Fruit fly (Drosophila melanogaster) whole organism, embryonic: ENCODE results near the gene CG34126.

Source experiments
- ATbp ChIP-seq: fragments of 200-800 bp; sonication (Bioruptor generic); optimal IDR thresholded peaks from 2 replicates; lab custom pipeline; 2017; ENCODE audit warnings: missing biosample characterization, mild to moderate bottlenecking, missing genetic modification characterization, missing genetic modification reagents
- Ada2b ChIP-seq: fragments of 200-800 bp; sonication (Bioruptor generic); IDR thresholded peaks from 2 replicates; pipeline ENCODE4 v1.3.6; 2022; ENCODE audit warnings: missing biosample characterization, missing genetic modification characterization
- CG10209 ChIP-seq: fragments of 200-800 bp; sonication (Bioruptor generic); optimal IDR thresholded peaks from 3 replicates; lab custom pipeline; 2017; ENCODE audit warnings: missing biosample characterization, mild to moderate bottlenecking, missing genetic modification characterization, missing genetic modification reagents
- CG11504 ChIP-seq: fragments of 200-800 bp; sonication (Bioruptor generic); optimal IDR thresholded peaks from 3 replicates; lab custom pipeline; 2019; ENCODE audit warnings: missing biosample characterization, mild to moderate bottlenecking, missing genetic modification characterization, moderate library complexity
- CG11695 ChIP-seq: fragments of 200-800 bp; sonication (Bioruptor generic); IDR thresholded peaks from 3 replicates; pipeline ENCODE4 v1.3.6; 2022; ENCODE audit warnings: missing biosample characterization, missing genetic modification characterization
- CG11696 ChIP-seq: fragments of 200-800 bp; sonication (Bioruptor generic); IDR thresholded peaks from 2 replicates; pipeline ENCODE4 v1.3.6; 2022; ENCODE audit warnings: missing biosample characterization, missing genetic modification characterization
- CG14860 ChIP-seq: fragments of 200-800 bp; sonication (Bioruptor generic); IDR thresholded peaks from 3 replicates; pipeline ENCODE4 v1.3.6; 2022; ENCODE audit warnings: missing biosample characterization, missing genetic modification characterization; ENCODE audit not compliant: partially characterized antibody
- CG1603 ChIP-seq: fragments of 200-800 bp; sonication (Bioruptor generic); optimal IDR thresholded peaks from 2 replicates; lab custom pipeline; 2019; ENCODE audit warnings: missing biosample characterization, mild to moderate bottlenecking, missing genetic modification characterization, moderate library complexity
- CG17328 ChIP-seq: fragments of 200-800 bp; sonication (Bioruptor generic); IDR thresholded peaks from 2 replicates; pipeline ENCODE4 v1.3.6; 2022; ENCODE audit warnings: missing biosample characterization, missing genetic modification characterization
- CG18011 ChIP-seq: fragments of 200-800 bp; sonication (Bioruptor generic); optimal IDR thresholded peaks from 2 replicates; lab custom pipeline; 2017; ENCODE audit warnings: missing biosample characterization, missing genetic modification characterization, mild to moderate bottlenecking, moderate library complexity, missing genotype
- CG2120 ChIP-seq: fragments of 200-800 bp; sonication (Bioruptor generic); optimal IDR thresholded peaks from 3 replicates; lab custom pipeline; 2016; ENCODE audit warnings: missing biosample characterization, missing genetic modification characterization
- CG2202 ChIP-seq: fragments of 200-800 bp; sonication (Bioruptor generic); optimal IDR thresholded peaks from 2 replicates; lab custom pipeline; 2018; ENCODE audit warnings: missing biosample characterization, mild to moderate bottlenecking, missing genetic modification characterization
- CG2712 ChIP-seq: fragments of 200-800 bp; optimal IDR thresholded peaks from 3 replicates; lab custom pipeline; 2019; ENCODE audit warnings: missing biosample characterization, mild to moderate bottlenecking, missing genetic modification characterization, moderate library complexity
- CG30020 ChIP-seq: fragments of 200-800 bp; optimal IDR thresholded peaks from 2 replicates; lab custom pipeline; 2019; ENCODE audit warnings: missing biosample characterization, mild to moderate bottlenecking, missing genetic modification characterization, moderate library complexity
- CG31365 ChIP-seq: fragments of 200-800 bp; sonication (Bioruptor generic); optimal IDR thresholded peaks from 2 replicates; lab custom pipeline; 2018; ENCODE audit warnings: missing biosample characterization, mild to moderate bottlenecking, missing genetic modification characterization
- CG3847 ChIP-seq: fragments of 200-800 bp; sonication (Bioruptor generic); IDR thresholded peaks from 2 replicates; pipeline ENCODE4 v1.3.6; 2022; ENCODE audit warnings: missing biosample characterization, missing genetic modification characterization
- CG4404 ChIP-seq: fragments of 200-800 bp; sonication (Bioruptor generic); IDR thresholded peaks from 2 replicates; pipeline ENCODE4 v1.3.6; 2022; ENCODE audit warnings: missing biosample characterization, missing genetic modification characterization
- CG6765 ChIP-seq: fragments of 200-800 bp; sonication (Bioruptor generic); optimal IDR thresholded peaks from 3 replicates; lab custom pipeline; 2017; ENCODE audit warnings: missing biosample characterization, mild to moderate bottlenecking, missing genetic modification characterization
- Dfd ChIP-seq, 2 experiments: fragments of >200 bp; optimal IDR thresholded peaks; 2 replicates each; lab custom pipeline; 2017; ENCODE audit warnings: missing biosample characterization in 2 of 2, missing genetic modification characterization in 2 of 2
- Dip3 ChIP-seq: fragments of 200-800 bp; sonication (Bioruptor generic); optimal IDR thresholded peaks from 3 replicates; lab custom pipeline; 2016; ENCODE audit warnings: missing biosample characterization, missing genetic modification characterization
- Drgx ChIP-seq: fragments of 200-800 bp; sonication (Bioruptor generic); IDR thresholded peaks from 2 replicates; pipeline ENCODE4 v1.3.6; 2022; ENCODE audit warnings: missing biosample characterization, missing genetic modification characterization
- HLH3B ChIP-seq: fragments of 200-800 bp; sonication (Bioruptor generic); IDR thresholded peaks from 2 replicates; pipeline ENCODE4 v1.3.6; 2022; ENCODE audit warnings: missing biosample characterization, missing genetic modification characterization
- HLH4C ChIP-seq: fragments of 200-800 bp; sonication (Bioruptor generic); IDR thresholded peaks from 3 replicates; pipeline ENCODE4 v1.3.6; 2022; ENCODE audit warnings: missing biosample characterization, missing genetic modification characterization; ENCODE audit not compliant: partially characterized antibody
- Hr3 ChIP-seq: fragments of 200-800 bp; sonication (Bioruptor generic); optimal IDR thresholded peaks from 3 replicates; lab custom pipeline; 2016; ENCODE audit warnings: missing biosample characterization, missing genetic modification characterization
- Med ChIP-seq: fragments of 200-800 bp; sonication (Bioruptor generic); peaks from one replicate; lab custom pipeline; 2016; ENCODE audit warnings: missing biosample characterization, missing genetic modification characterization, mild to moderate bottlenecking, inconsistent platforms, moderate library complexity
- Oli ChIP-seq: fragments of 200-800 bp; sonication (Bioruptor generic); optimal IDR thresholded peaks from 2 replicates; lab custom pipeline; 2018; ENCODE audit warnings: missing biosample characterization, mild to moderate bottlenecking, missing genetic modification characterization, moderate library complexity
- Poxn ChIP-seq: fragments of 200-800 bp; sonication (Bioruptor generic); IDR thresholded peaks from 2 replicates; pipeline ENCODE4 v1.3.6; 2022; ENCODE audit warnings: missing biosample characterization, missing genetic modification characterization
- Sox102F ChIP-seq: fragments of 200-800 bp; sonication (Bioruptor generic); optimal IDR thresholded peaks from 2 replicates; lab custom pipeline; 2018; ENCODE audit warnings: missing biosample characterization, mild to moderate bottlenecking, missing genetic modification characterization, moderate library complexity
- ap ChIP-seq: fragments of 200-800 bp; sonication (Bioruptor generic); IDR thresholded peaks from 2 replicates; pipeline ENCODE4 v1.3.6; 2022; ENCODE audit warnings: missing biosample characterization, missing genetic modification characterization
- bcd ChIP-seq: fragments of 200-800 bp; sonication (Bioruptor generic); optimal IDR thresholded peaks from 2 replicates; lab custom pipeline; 2017; ENCODE audit warnings: missing biosample characterization, mild to moderate bottlenecking, missing genetic modification characterization
- bsh ChIP-seq, 2 experiments: fragments of 200-800 bp; sonication (Bioruptor generic); optimal IDR thresholded peaks; 2 replicates each; lab custom pipeline; 2017 to 2018; ENCODE audit warnings: mild to moderate bottlenecking in 2 of 2, missing biosample characterization in 2 of 2, missing genetic modification characterization in 2 of 2, moderate library complexity in 1 of 2
- cas ChIP-seq: fragments of 200-800 bp; sonication (Bioruptor generic); IDR thresholded peaks from 2 replicates; pipeline ENCODE4 v1.3.6; 2022; ENCODE audit warnings: missing biosample characterization, missing genetic modification characterization
- ci ChIP-seq: fragments of 200-800 bp; sonication (Bioruptor generic); IDR thresholded peaks from 3 replicates; pipeline ENCODE4 v1.3.6; 2022; ENCODE audit warnings: missing biosample characterization, missing genetic modification characterization
- cwo ChIP-seq: fragments of 200-800 bp; sonication (Bioruptor generic); optimal IDR thresholded peaks from 3 replicates; lab custom pipeline; 2017; ENCODE audit warnings: missing biosample characterization, missing genetic modification characterization, mild to moderate bottlenecking, moderate library complexity, missing genetic modification reagents
- esg ChIP-seq: fragments of 200-800 bp; sonication (Bioruptor generic); conservative IDR thresholded peaks from 2 replicates; pipeline ENCODE4 v1.3.6; 2022; ENCODE audit warnings: missing biosample characterization, missing genetic modification characterization
- gem ChIP-seq: fragments of 200-800 bp; sonication (Bioruptor generic); optimal IDR thresholded peaks from 2 replicates; lab custom pipeline; 2019; ENCODE audit warnings: missing biosample characterization, mild to moderate bottlenecking, missing genetic modification characterization, moderate library complexity
- grau ChIP-seq: fragments of 200-800 bp; optimal IDR thresholded peaks from 3 replicates; lab custom pipeline; 2019; ENCODE audit warnings: missing biosample characterization, mild to moderate bottlenecking, missing genetic modification characterization, moderate library complexity
- hth ChIP-seq: fragments of >200 bp; optimal IDR thresholded peaks from 2 replicates; lab custom pipeline; 2017; ENCODE audit warnings: inconsistent platforms
- ken ChIP-seq: fragments of 200-800 bp; sonication (Bioruptor generic); IDR thresholded peaks from 3 replicates; pipeline ENCODE4 v1.3.6; 2022; ENCODE audit warnings: missing biosample characterization, missing genetic modification characterization
- lov ChIP-seq, 2 experiments: fragments of 200-800 bp in 1 of 2; fragments of >200 bp in 1 of 2; sonication (Bioruptor generic) in 1 of 2; IDR thresholded peaks in 1 of 2; optimal IDR thresholded peaks in 1 of 2; 2 replicates in 1 of 2; 3 replicates in 1 of 2; pipeline versions ENCODE4 v1.3.6 to Lab custom; 2017 to 2022; ENCODE audit warnings: missing biosample characterization in 1 of 2, missing genetic modification characterization in 1 of 2
- psq ChIP-seq: fragments of 200-800 bp; sonication (Bioruptor generic); optimal IDR thresholded peaks from 2 replicates; lab custom pipeline; 2017; ENCODE audit warnings: missing biosample characterization, missing genetic modification characterization
- row ChIP-seq: fragments of 200-800 bp; sonication (Bioruptor generic); IDR thresholded peaks from 3 replicates; pipeline ENCODE4 v1.3.6; 2022; ENCODE audit warnings: missing biosample characterization, missing genetic modification characterization
- sens ChIP-seq: fragments of 200-800 bp; sonication (Bioruptor generic); peaks from one replicate; lab custom pipeline; 2016; ENCODE audit warnings: missing biosample characterization, missing genetic modification characterization
- sisA ChIP-seq: fragments of 200-800 bp; sonication (Bioruptor generic); IDR thresholded peaks from 2 replicates; pipeline ENCODE4 v1.3.6; 2022; ENCODE audit warnings: missing biosample characterization, missing genetic modification characterization
- tgo ChIP-seq: fragments of 200-800 bp; sonication (Bioruptor generic); IDR thresholded peaks from 3 replicates; pipeline ENCODE4 v1.3.6; 2022; ENCODE audit warnings: missing biosample characterization, missing genetic modification characterization
- tio ChIP-seq: fragments of 200-800 bp; sonication (Bioruptor generic); optimal IDR thresholded peaks from 2 replicates; lab custom pipeline; 2017; ENCODE audit warnings: missing biosample characterization, missing genetic modification characterization, inconsistent platforms
- z ChIP-seq: fragments of 200-800 bp; sonication (Bioruptor generic); IDR thresholded peaks from 3 replicates; pipeline ENCODE4 v1.3.6; 2022; ENCODE audit warnings: missing biosample characterization, missing genetic modification characterization
- zfh2 ChIP-seq: fragments of 200-800 bp; sonication (Bioruptor generic); optimal IDR thresholded peaks from 2 replicates; lab custom pipeline; 2016; ENCODE audit warnings: missing biosample characterization, missing genetic modification characterization

The CG34126 gene

dm6 chr2L:5002711-5003402 is 21.4 kb downstream of the CG34126 start:
- TF ChIP-seq row (GFP tag; lab: Robert Waterston, UW) (peak; percentile 34; the same call in 1 of the 3 replicates), grau (tag; lab: Kevin White, UChicago) (peak; percentile 1), CG4404 (GFP tag; lab: Robert Waterston, UW) (no peak), ken (GFP tag; lab: Robert Waterston, UW) (0 out of 3 replicates have a peak, but pooled peaks have one; percentile 5), sens (GFP tag; lab: Kevin White, UChicago) (peak; percentile 72), bcd (no peak), lov (optimal IDR thresholded peaks at IDR 0.05; lab: Kevin White, UChicago) (no peak), lov (GFP tag; IDR thresholded peaks at IDR 0.05; lab: Robert Waterston, UW) (0 out of 3 replicates have a peak, but pooled peaks have one; percentile 25), Sox102F (peak; percentile 29), CG1603 (tag; lab: Kevin White, UChicago) (peak; percentile 19), CG31365 (tag; lab: Kevin White, UChicago) (no peak), CG2120 (GFP tag; lab: Kevin White, UChicago) (peak; percentile 5), gem (tag; lab: Kevin White, UChicago) (peak; percentile 21), tio (GFP tag; lab: Kevin White, UChicago) (peak; percentile 4), CG2712 (tag; lab: Kevin White, UChicago) (no peak), Med (GFP tag; lab: Kevin White, UChicago) (peak; percentile 27), CG11695 (GFP tag; lab: Robert Waterston, UW) (0 out of 3 replicates have a peak, but pooled peaks have one; percentile 23), CG3847 (GFP tag; lab: Robert Waterston, UW) (no peak), ap (GFP tag; lab: Robert Waterston, UW) (no peak), bsh (GFP tag; optimal IDR thresholded peaks at IDR 0.05; lab: Kevin White, UChicago) (peak in 1 of 2 experiments; percentile 19), z (GFP tag; lab: Robert Waterston, UW) (no peak), CG11504 (peak; percentile 15), HLH3B (peak; percentile 35; the same call in 1 of the 2 replicates), cas (GFP tag; lab: Robert Waterston, UW) (0 out of 2 replicates have a peak, but pooled peaks have one; percentile 16), sisA (GFP tag; lab: Robert Waterston, UW) (peak; percentile 31; the same call in 1 of the 2 replicates), CG17328 (GFP tag; lab: Robert Waterston, UW) (0 out of 2 replicates have a peak, but pooled peaks have one; percentile 40), Poxn (GFP tag; lab: Robert Waterston, UW) (no peak), esg (GFP tag; lab: Robert Waterston, UW) (0 out of 2 replicates have a peak, but pooled peaks have one; percentile 17), Ada2b (GFP tag; lab: Robert Waterston, UW) (peak; percentile 38; the same call in 1 of the 2 replicates), CG11696 (peak; percentile 54; the same call in 1 of the 2 replicates), ATbp (GFP tag; lab: Kevin White, UChicago) (peak; percentile 27), tgo (GFP tag; lab: Robert Waterston, UW) (0 out of 3 replicates have a peak, but pooled peaks have one; percentile 13), CG10209 (GFP tag; lab: Kevin White, UChicago) (peak; percentile 3), zfh2 (GFP tag; lab: Kevin White, UChicago) (peak; percentile 19), ci (GFP tag; lab: Robert Waterston, UW) (0 out of 3 replicates have a peak, but pooled peaks have one; percentile 40), Drgx (peak; percentile 70), Oli (peak; percentile 7)

dm6 chr2L:5003670-5004453 is 22.4 kb downstream of the CG34126 start:
- TF ChIP-seq Dip3 (no peak), CG6765 (GFP tag; lab: Kevin White, UChicago) (no peak), cwo (GFP tag; lab: Kevin White, UChicago) (no peak), CG30020 (tag; lab: Kevin White, UChicago) (no peak), hth (lab: Kevin White, UChicago) (no peak), psq (no peak), CG18011 (GFP tag; lab: Kevin White, UChicago) (no peak), Hr3 (no peak), CG2202 (no peak), HLH4C (GFP tag; lab: Robert Waterston, UW) (no peak), Dfd (GFP tag; optimal IDR thresholded peaks at IDR 0.05; lab: Kevin White, UChicago) (peak in 1 of 2 experiments; percentile 97), CG14860 (GFP tag; lab: Robert Waterston, UW) (no peak)
